Worm (Caenorhabditis elegans): Measurements from ENCODE around the gene F33G12.7.

ce11 chrII:5020513-5021081 is 19.9 kb downstream of the F33G12.7 start:
- TF ChIP-seq hmg-4 (GFP tag; optimal IDR thresholded peaks at IDR 0.05) (no peak), ama-1 (optimal IDR thresholded peaks at IDR 0.05) (no peak)

All from whole organism, early embryonic.